Worm (Caenorhabditis elegans): ENCODE measurements around the gene R11D1.10.

DNA sequence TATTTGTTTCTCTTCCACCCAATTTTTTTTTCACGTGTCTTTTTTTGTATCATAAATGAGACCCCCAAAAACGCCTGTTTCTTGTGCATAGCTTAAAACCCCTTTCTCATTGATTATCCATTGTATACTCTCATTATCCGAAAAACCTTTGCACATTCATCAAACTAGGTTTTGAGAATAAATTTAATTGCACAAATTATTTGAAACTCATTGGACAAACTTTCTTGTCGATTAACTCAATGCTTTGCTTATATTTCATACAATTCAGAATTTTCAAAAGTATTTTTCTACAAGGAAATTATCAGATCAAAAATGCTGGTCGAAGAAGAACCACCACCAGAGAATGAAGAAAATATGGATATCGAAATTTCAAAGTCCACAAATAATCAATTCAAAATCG lies 25.2 kb upstream of the R11D1.10 start, which contains the start of gene R11D1.1:
- no peak for TF ChIP-seq snpc-4 (tag; optimal IDR thresholded peaks at IDR 0.05)
- no peak for TF ChIP-seq lin-39 (tag; optimal IDR thresholded peaks at IDR 0.05)
- TF ChIP-seq lin-13 (GFP tag; optimal IDR thresholded peaks at IDR 0.05), result no peak
- no peak for TF ChIP-seq nhr-25 (tag; optimal IDR thresholded peaks at IDR 0.05)
- no peak for TF ChIP-seq mbf-1 (tag; optimal IDR thresholded peaks at IDR 0.05)
- TF ChIP-seq zag-1 (tag; optimal IDR thresholded peaks at IDR 0.05), result no peak
- TF ChIP-seq unc-55 (GFP tag; optimal IDR thresholded peaks at IDR 0.05), result no peak
- TF ChIP-seq lsy-2 (tag; optimal IDR thresholded peaks at IDR 0.05), result no peak
